Worm (Caenorhabditis elegans) whole organism, L4 larva: Measurements from ENCODE around the gene tre-4.

ENCODE experiments used
- F10B5.3 ChIP-seq: sonication (generic microtip); optimal IDR thresholded peaks from 2 replicates; lab custom pipeline; 2016; ENCODE audit warnings: mild to moderate bottlenecking, missing genetic modification characterization, missing compliant biosample characterization
- F44E2.7 ChIP-seq: fragments of 200-800 bp; sonication (Bioruptor generic); IDR thresholded peaks from 2 replicates; pipeline ENCODE4 v2.1.2; 2022; ENCODE audit warnings: missing genetic modification characterization, missing compliant biosample characterization
- Y48G9A.11 ChIP-seq: fragments of 200-800 bp; sonication (Bioruptor generic); IDR thresholded peaks from 2 replicates; pipeline ENCODE4 v1.3.6; 2022; ENCODE audit warnings: missing genetic modification reagents, missing genetic modification characterization, missing compliant biosample characterization
- Y75B8A.6 ChIP-seq: fragments of 200-800 bp; sonication (Bioruptor generic); IDR thresholded peaks from 2 replicates; pipeline ENCODE4 v1.3.6; 2022; ENCODE audit warnings: missing genetic modification reagents, missing genetic modification characterization, missing compliant biosample characterization
- ZK337.2 ChIP-seq: fragments of 200-800 bp; sonication (Bioruptor generic); IDR thresholded peaks from 2 replicates; pipeline ENCODE4 v1.3.6; 2022; ENCODE audit warnings: missing genetic modification reagents, missing genetic modification characterization, missing compliant biosample characterization
- arid-1 ChIP-seq: fragments of 200-800 bp; sonication (Bioruptor generic); conservative IDR thresholded peaks from 2 replicates; pipeline ENCODE4 v1.3.6; 2022; ENCODE audit warnings: missing genetic modification reagents, missing genetic modification characterization, missing compliant biosample characterization
- ceh-28 ChIP-seq: fragments of 150-350 bp; optimal IDR thresholded peaks from 2 replicates; lab custom pipeline; 2014; ENCODE audit warnings: missing biosample characterization, missing genetic modification reagents, missing genetic modification characterization
- ceh-32 ChIP-seq: sonication (generic microtip); optimal IDR thresholded peaks from 2 replicates; lab custom pipeline; 2016; ENCODE audit warnings: mild to moderate bottlenecking, missing genetic modification characterization, missing compliant biosample characterization; ENCODE audit not compliant: poor library complexity
- ceh-82 ChIP-seq: sonication (generic microtip); optimal IDR thresholded peaks from 2 replicates; lab custom pipeline; 2017; ENCODE audit warnings: missing biosample characterization, missing genetic modification characterization
- cey-2 ChIP-seq: sonication (generic microtip); optimal IDR thresholded peaks from 3 replicates; lab custom pipeline; 2017; ENCODE audit warnings: missing genetic modification characterization, mild to moderate bottlenecking, missing compliant biosample characterization, antibody characterized with exemption, borderline replicate concordance; ENCODE audit not compliant: insufficient read depth
- ctbp-1 ChIP-seq: fragments of 200-800 bp; sonication (Bioruptor generic); IDR thresholded peaks from 2 replicates; pipeline ENCODE4 v1.3.6; 2022; ENCODE audit warnings: missing genetic modification reagents, missing genetic modification characterization, missing compliant biosample characterization
- daf-16 ChIP-seq, 3 experiments: sonication (generic microtip); optimal IDR thresholded peaks; 2 replicates each; lab custom pipeline; 2016 to 2017; ENCODE audit warnings: missing genetic modification characterization in 3 of 3, missing genetic modification reagents in 3 of 3, mild to moderate bottlenecking in 2 of 3, missing compliant biosample characterization in 2 of 3, missing biosample characterization in 1 of 3, moderate library complexity in 1 of 3
- daf-8 ChIP-seq: fragments of 200-800 bp; sonication (Bioruptor generic); IDR thresholded peaks from 2 replicates; pipeline ENCODE4 v1.3.6; 2022; ENCODE audit warnings: missing genetic modification characterization, missing compliant biosample characterization
- dmd-8 ChIP-seq: fragments of 200-800 bp; sonication (Bioruptor generic); IDR thresholded peaks from 2 replicates; pipeline ENCODE4 v1.3.6; 2022; ENCODE audit warnings: missing genetic modification characterization, missing compliant biosample characterization
- dve-1 ChIP-seq: sonication (generic microtip); optimal IDR thresholded peaks from 2 replicates; lab custom pipeline; 2017; ENCODE audit warnings: antibody characterized with exemption, mild to moderate bottlenecking, missing genetic modification characterization, missing compliant biosample characterization; ENCODE audit not compliant: insufficient read depth
- fkh-10 ChIP-seq: fragments of 150-350 bp; optimal IDR thresholded peaks from 2 replicates; lab custom pipeline; 2014; ENCODE audit warnings: missing biosample characterization, missing genetic modification reagents, missing genetic modification characterization
- fos-1 ChIP-seq: fragments of 150-350 bp; optimal IDR thresholded peaks from 2 replicates; lab custom pipeline; 2014; ENCODE audit warnings: missing biosample characterization, missing genetic modification characterization
- hlh-30 ChIP-seq: sonication (generic microtip); optimal IDR thresholded peaks from 2 replicates; lab custom pipeline; 2017; ENCODE audit warnings: antibody characterized with exemption, mild to moderate bottlenecking, missing genetic modification characterization, missing compliant biosample characterization; ENCODE audit not compliant: insufficient read depth
- lin-1 ChIP-seq: fragments of 200-800 bp; sonication (Bioruptor generic); IDR thresholded peaks from 2 replicates; pipeline ENCODE4 v1.3.6; 2022; ENCODE audit warnings: missing genetic modification reagents, missing genetic modification characterization, missing compliant biosample characterization
- lin-13 ChIP-seq: fragments of 150-350 bp; optimal IDR thresholded peaks from 2 replicates; lab custom pipeline; 2014; ENCODE audit warnings: missing biosample characterization, missing genetic modification reagents, missing genetic modification characterization
- lin-29 ChIP-seq: fragments of 200-800 bp; sonication (Bioruptor generic); IDR thresholded peaks from 2 replicates; pipeline ENCODE4 v1.3.6; 2022; ENCODE audit warnings: missing genetic modification reagents, missing genetic modification characterization, missing compliant biosample characterization
- lin-39 ChIP-seq: fragments of 150-350 bp; optimal IDR thresholded peaks from 2 replicates; lab custom pipeline; 2014; ENCODE audit warnings: missing biosample characterization, missing genetic modification reagents, missing genetic modification characterization
- lir-3 ChIP-seq: sonication (generic microtip); optimal IDR thresholded peaks from 2 replicates; lab custom pipeline; 2016; ENCODE audit warnings: mild to moderate bottlenecking, missing genetic modification characterization, missing compliant biosample characterization
- lsy-2 ChIP-seq, 2 experiments: fragments of 150-350 bp in 1 of 2; sonication (generic microtip) in 1 of 2; optimal IDR thresholded peaks; 2 replicates each; lab custom pipeline; 2014 to 2017; ENCODE audit warnings: missing biosample characterization in 2 of 2, missing genetic modification characterization in 2 of 2
- madf-9 ChIP-seq: fragments of 200-800 bp; sonication (Bioruptor generic); conservative IDR thresholded peaks from 2 replicates; pipeline ENCODE4 v1.3.6; 2022; ENCODE audit warnings: missing genetic modification reagents, missing genetic modification characterization, missing compliant biosample characterization
- mep-1 ChIP-seq: fragments of 150-350 bp; sonication (generic microtip); optimal IDR thresholded peaks from 3 replicates; lab custom pipeline; 2014; ENCODE audit warnings: missing biosample characterization, missing genetic modification characterization
- mes-2 ChIP-seq: sonication (generic microtip); optimal IDR thresholded peaks from 2 replicates; lab custom pipeline; 2016; ENCODE audit warnings: missing genotype, mild to moderate bottlenecking, missing genetic modification characterization, missing compliant biosample characterization; ENCODE audit not compliant: poor library complexity, severe bottlenecking
- mxl-2 ChIP-seq: fragments of 200-800 bp; sonication (Bioruptor generic); conservative IDR thresholded peaks from 2 replicates; pipeline ENCODE4 v1.3.6; 2022; ENCODE audit warnings: missing genetic modification reagents, missing genetic modification characterization, missing compliant biosample characterization
- mxl-3 ChIP-seq: fragments of 200-800 bp; sonication (Bioruptor generic); optimal IDR thresholded peaks from 2 replicates; lab custom pipeline; 2018; ENCODE audit warnings: mild to moderate bottlenecking, missing genetic modification characterization, missing compliant biosample characterization
- nhr-10 ChIP-seq: fragments of 150-350 bp; optimal IDR thresholded peaks from 2 replicates; lab custom pipeline; 2014; ENCODE audit warnings: missing biosample characterization, missing genetic modification characterization
- nhr-237 ChIP-seq: sonication (generic microtip); optimal IDR thresholded peaks from 2 replicates; lab custom pipeline; 2017; ENCODE audit warnings: missing biosample characterization, missing genetic modification characterization
- nhr-25 ChIP-seq: sonication (generic microtip); optimal IDR thresholded peaks from 2 replicates; lab custom pipeline; 2017; ENCODE audit warnings: missing genetic modification characterization, mild to moderate bottlenecking, missing compliant biosample characterization, antibody characterized with exemption, moderate library complexity, borderline replicate concordance; ENCODE audit not compliant: insufficient read depth
- nhr-6 ChIP-seq: fragments of 150-350 bp; optimal IDR thresholded peaks from 2 replicates; lab custom pipeline; 2014; ENCODE audit warnings: missing biosample characterization, missing genetic modification characterization
- nhr-76 ChIP-seq: fragments of 150-350 bp; optimal IDR thresholded peaks from 2 replicates; lab custom pipeline; 2014; ENCODE audit warnings: missing biosample characterization, missing genetic modification characterization
- pha-4 ChIP-seq, 2 experiments: fragments of 150-350 bp in 1 of 2; fragments of 200-800 bp in 1 of 2; sonication (Bioruptor generic) in 1 of 2; IDR thresholded peaks in 1 of 2; optimal IDR thresholded peaks in 1 of 2; 2 replicates each; pipeline versions ENCODE4 v1.3.6 to Lab custom; 2014 to 2022; ENCODE audit warnings: missing genetic modification characterization in 2 of 2, missing genetic modification reagents in 2 of 2, missing biosample characterization in 1 of 2, missing compliant biosample characterization in 1 of 2
- pqm-1 ChIP-seq: sonication (generic microtip); optimal IDR thresholded peaks from 2 replicates; lab custom pipeline; 2017; ENCODE audit warnings: missing biosample characterization, missing genetic modification characterization
- rbr-2 ChIP-seq: sonication (generic microtip); optimal IDR thresholded peaks from 2 replicates; lab custom pipeline; 2016; ENCODE audit warnings: missing genotype, missing genetic modification characterization, missing compliant biosample characterization
- saeg-2 ChIP-seq: fragments of 200-800 bp; sonication (Bioruptor generic); IDR thresholded peaks from 2 replicates; pipeline ENCODE4 v1.3.6; 2022; ENCODE audit warnings: missing genetic modification reagents, missing genetic modification characterization, missing compliant biosample characterization
- sdz-12 ChIP-seq: fragments of 200-800 bp; sonication (Bioruptor generic); optimal IDR thresholded peaks from 2 replicates; lab custom pipeline; 2018; ENCODE audit warnings: mild to moderate bottlenecking, missing genetic modification characterization, missing compliant biosample characterization
- skn-1 ChIP-seq: fragments of 150-350 bp; optimal IDR thresholded peaks from 2 replicates; lab custom pipeline; 2014; ENCODE audit warnings: missing biosample characterization, missing genetic modification characterization
- snpc-1.2 ChIP-seq: fragments of 200-800 bp; sonication (Bioruptor generic); IDR thresholded peaks from 2 replicates; pipeline ENCODE4 v1.3.6; 2022; ENCODE audit warnings: missing genetic modification reagents, missing genetic modification characterization, missing compliant biosample characterization
- spr-1 ChIP-seq: sonication (generic microtip); optimal IDR thresholded peaks from 2 replicates; lab custom pipeline; 2016; ENCODE audit warnings: mild to moderate bottlenecking, missing genetic modification characterization, missing compliant biosample characterization
- tag-97 ChIP-seq: fragments of 200-800 bp; sonication (Bioruptor generic); IDR thresholded peaks from 2 replicates; pipeline ENCODE4 v1.3.6; 2022; ENCODE audit warnings: missing genetic modification characterization, missing compliant biosample characterization
- unc-130 ChIP-seq: sonication (generic microtip); optimal IDR thresholded peaks from 2 replicates; lab custom pipeline; 2016; ENCODE audit warnings: missing genetic modification reagents, missing genetic modification characterization, missing compliant biosample characterization
- unc-62 ChIP-seq, 3 experiments: fragments of 150-350 bp in 1 of 3; sonication (generic microtip); optimal IDR thresholded peaks in 2 of 3; peaks in 1 of 3; 1 replicate in 1 of 3; 2 replicates in 2 of 3; lab custom pipeline; 2014 to 2017; ENCODE audit warnings: missing biosample characterization in 3 of 3, missing genetic modification characterization in 3 of 3, missing genetic modification reagents in 3 of 3, missing genotype in 1 of 3
- vab-7 ChIP-seq: fragments of 200-800 bp; sonication (Bioruptor generic); IDR thresholded peaks from 2 replicates; pipeline ENCODE4 v1.3.6; 2022; ENCODE audit warnings: missing genetic modification reagents, missing genetic modification characterization, missing compliant biosample characterization
- ztf-7 ChIP-seq: fragments of 150-350 bp; optimal IDR thresholded peaks from 2 replicates; lab custom pipeline; 2014; ENCODE audit warnings: missing biosample characterization, missing genetic modification characterization

tre-4 gene

DNA sequence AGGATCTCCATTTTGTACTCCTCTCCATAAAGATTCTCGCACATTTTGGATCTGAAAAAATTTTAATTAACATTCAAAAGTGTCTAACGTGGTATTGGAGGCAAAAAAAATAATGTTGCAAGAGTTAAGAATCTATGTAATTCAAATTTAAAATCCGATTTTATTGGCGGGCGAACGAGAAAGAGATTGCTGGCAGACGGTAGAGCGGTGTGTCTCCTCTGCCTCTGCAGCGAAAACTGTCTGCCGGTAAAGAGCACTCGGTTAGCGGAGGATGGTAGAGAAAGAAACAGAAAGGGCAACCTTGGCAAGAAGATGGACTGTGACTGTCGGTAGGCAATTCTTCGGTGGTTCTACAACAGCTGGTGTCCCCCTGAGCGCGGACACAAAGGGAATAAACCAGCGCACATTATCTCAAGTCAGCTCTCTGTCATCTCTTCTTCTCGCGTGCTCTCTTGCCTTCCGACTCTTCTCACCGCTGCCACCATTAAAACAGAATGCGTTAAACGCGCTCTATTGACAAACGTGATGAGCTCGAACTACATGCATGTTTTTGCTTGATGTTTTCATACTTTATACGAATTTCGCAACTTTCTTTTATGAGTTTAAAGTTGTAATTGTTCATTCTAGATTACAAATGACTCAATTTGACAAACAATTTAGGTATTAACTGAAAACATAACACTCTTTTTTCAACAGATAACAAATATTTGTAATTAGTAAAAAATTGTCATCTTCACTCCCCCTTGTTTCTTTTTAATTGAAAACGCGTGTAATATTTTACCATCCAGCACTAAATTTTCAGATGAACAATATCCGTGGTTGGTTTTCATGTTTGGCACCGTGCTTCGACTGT lies 47.1 kb downstream of the tre-4 start, which contains the start of the genes cdk-4 and F18H3.1 (continued):
- TF ChIP-seq mxl-3 (GFP tag; lab: Kevin White, UChicago) (no peak), mxl-2 (GFP tag; lab: Robert Waterston, UW) (no peak), lsy-2 (tag; optimal IDR thresholded peaks at IDR 0.05; lab: Kevin White, UChicago) (peak in 1 of 2 experiments; percentile 59), dmd-8 (0 out of 2 replicates have a peak, but pooled peaks have one; percentile 31), ztf-7 (tag; lab: Kevin White, UChicago) (no peak), F10B5.3 (no peak), nhr-6 (tag; lab: Kevin White, UChicago) (no peak), lin-29 (GFP tag; lab: Robert Waterston, UW) (no peak), snpc-1.2 (no peak), ceh-82 (tag; lab: Kevin White, UChicago) (no peak), arid-1 (GFP tag; lab: Robert Waterston, UW) (0 out of 2 replicates have a peak, but pooled peaks have one; percentile 10), cey-2 (tag; lab: Kevin White, UChicago) (no peak), lin-13 (no peak), hlh-30 (tag; lab: Kevin White, UChicago) (peak; percentile 53), nhr-25 (no peak), F44E2.7 (GFP tag; lab: Robert Waterston, UW) (no peak), pqm-1 (tag; lab: Kevin White, UChicago) (peak; percentile 4), lin-1 (GFP tag; lab: Robert Waterston, UW) (no peak), spr-1 (no peak), lir-3 (tag; lab: Kevin White, UChicago) (no peak), Y75B8A.6 (GFP tag; lab: Robert Waterston, UW) (no peak), fkh-10 (GFP tag; lab: Kevin White, UChicago) (no peak), daf-16 (GFP tag; optimal IDR thresholded peaks at IDR 0.05; lab: Kevin White, UChicago) (no peak), daf-16 (tag; optimal IDR thresholded peaks at IDR 0.05; lab: Kevin White, UChicago) (peak; percentile 39), sdz-12 (no peak), mes-2 (tag; lab: Kevin White, UChicago) (peak; percentile 43), fos-1 (tag; lab: Kevin White, UChicago) (no peak), rbr-2 (tag; lab: Kevin White, UChicago) (peak; percentile 27), ctbp-1 (GFP tag; lab: Robert Waterston, UW) (no peak), vab-7 (GFP tag; lab: Robert Waterston, UW) (no peak), ceh-32 (tag; lab: Kevin White, UChicago) (no peak), mep-1 (tag; lab: Kevin White, UChicago) (peak; percentile 30), nhr-76 (tag; lab: Kevin White, UChicago) (no peak), unc-130 (GFP tag; lab: Kevin White, UChicago) (no peak), pha-4 (GFP tag; IDR thresholded peaks at IDR 0.05; lab: Robert Waterston, UW) (no peak), pha-4 (tag; optimal IDR thresholded peaks at IDR 0.05; lab: Kevin White, UChicago) (no peak), dve-1 (tag; lab: Kevin White, UChicago) (no peak), ceh-28 (tag; lab: Kevin White, UChicago) (no peak), tag-97 (GFP tag; lab: Robert Waterston, UW) (no peak), saeg-2 (GFP tag; lab: Robert Waterston, UW) (no peak), lin-39 (tag; lab: Kevin White, UChicago) (no peak), daf-8 (GFP tag; lab: Robert Waterston, UW) (no peak), Y48G9A.11 (GFP tag; lab: Robert Waterston, UW) (no peak), ZK337.2 (no peak), nhr-10 (tag; lab: Kevin White, UChicago) (no peak), skn-1 (tag; lab: Kevin White, UChicago) (no peak), madf-9 (no peak), unc-62 (GFP tag; optimal IDR thresholded peaks at IDR 0.05 in 1 of 2; lab: Kevin White, UChicago) (peak in 1 of 2 experiments; percentile 99), unc-62 (tag; optimal IDR thresholded peaks at IDR 0.05; lab: Kevin White, UChicago) (no peak), nhr-237 (tag; lab: Kevin White, UChicago) (no peak)
